Fruit fly (Drosophila melanogaster): ENCODE data around the gene TotC.

Gene TotC

dm6 chr3R:20846768-20847167 is 26.0 kb upstream of the TotC start, which contains the start of gene CG15696:
Gene CG15696, plus strand, starts transcription at chr3R:20847068.
- TF ChIP-seq Abd-B (GFP tag; optimal IDR thresholded peaks at IDR 0.05), result no peak
- no peak for TF ChIP-seq Deaf1 (tag; optimal IDR thresholded peaks at IDR 0.05)
- peak; percentile 70 for TF ChIP-seq Nf-YB (GFP tag; optimal IDR thresholded peaks at IDR 0.05)
- no peak for TF ChIP-seq CG5953 (GFP tag; IDR thresholded peaks at IDR 0.05)
- TF ChIP-seq CG31224 (GFP tag; IDR thresholded peaks at IDR 0.05), result no peak
- no peak for TF ChIP-seq row (GFP tag; IDR thresholded peaks at IDR 0.05)
- TF ChIP-seq zen (tag; optimal IDR thresholded peaks at IDR 0.05), result peak; percentile 3
- peak; percentile 40 for TF ChIP-seq Nf-YC (tag; optimal IDR thresholded peaks at IDR 0.05)
- TF ChIP-seq CG1832 (GFP tag; optimal IDR thresholded peaks at IDR 0.05), result peak; percentile 12
- no peak for TF ChIP-seq so (GFP tag; IDR thresholded peaks at IDR 0.05)
- peak; percentile 50 for TF ChIP-seq CG10321 (GFP tag; IDR thresholded peaks at IDR 0.05)
- no peak for TF ChIP-seq seq (GFP tag; IDR thresholded peaks at IDR 0.05)
- TF ChIP-seq CG7928 (GFP tag; optimal IDR thresholded peaks at IDR 0.05), result no peak
- TF ChIP-seq CG4328 (GFP tag; optimal IDR thresholded peaks at IDR 0.05), result no peak
- no peak for TF ChIP-seq danr (GFP tag; IDR thresholded peaks at IDR 0.05)

- TF ChIP-seq her (GFP tag; optimal IDR thresholded peaks at IDR 0.05) (peak; percentile 73), bcd (GFP tag; optimal IDR thresholded peaks at IDR 0.05) (peak; percentile 42), CG15514 (GFP tag; optimal IDR thresholded peaks at IDR 0.05) (peak; percentile 79), CG2202 (tag; optimal IDR thresholded peaks at IDR 0.05) (peak; percentile 8), Ada2b (GFP tag; IDR thresholded peaks at IDR 0.05) (no peak), fru (optimal IDR thresholded peaks at IDR 0.05) (no peak), Hey (tag; optimal IDR thresholded peaks at IDR 0.05) (peak; percentile 69), CG18619 (GFP tag; optimal IDR thresholded peaks at IDR 0.05) (peak; percentile 5), mirr (GFP tag; optimal IDR thresholded peaks at IDR 0.05) (peak; percentile 38), exex (tag; optimal IDR thresholded peaks at IDR 0.05) (peak; percentile 1), CG2129 (GFP tag; IDR thresholded peaks at IDR 0.05; ENCODE audit: partially characterized antibody) (peak; percentile 92), sima (GFP tag; optimal IDR thresholded peaks at IDR 0.05) (no peak), ssp (GFP tag; IDR thresholded peaks at IDR 0.05) (no peak), mam (GFP tag; optimal IDR thresholded peaks at IDR 0.05) (peak; percentile 40), Kr (GFP tag; optimal IDR thresholded peaks at IDR 0.05) (peak; percentile 86), CG13894 (tag; optimal IDR thresholded peaks at IDR 0.05) (peak; percentile 36), mld (GFP tag; IDR thresholded peaks at IDR 0.05; ENCODE audit: partially characterized antibody) (peak; percentile 81; the same call in 2 of the 3 replicates), jumu (GFP tag; optimal IDR thresholded peaks at IDR 0.05) (no peak), CG16815 (GFP tag; optimal IDR thresholded peaks at IDR 0.05) (no peak), onecut (GFP tag; IDR thresholded peaks at IDR 0.05) (peak; percentile 69), CG4730 (GFP tag; IDR thresholded peaks at IDR 0.05) (no peak), CG10147 (GFP tag; optimal IDR thresholded peaks at IDR 0.05) (peak; percentile 51), HmgD (GFP tag; optimal IDR thresholded peaks at IDR 0.05) (peak; percentile 85), CG4360 (GFP tag; IDR thresholded peaks at IDR 0.05) (no peak), CG11504 (tag; optimal IDR thresholded peaks at IDR 0.05) (peak; percentile 60), CG2116 (GFP tag; optimal IDR thresholded peaks at IDR 0.05) (peak; percentile 95), gce (GFP tag; IDR thresholded peaks at IDR 0.05) (no peak), CG2120 (GFP tag; optimal IDR thresholded peaks at IDR 0.05) (peak; percentile 39), CG12942 (GFP tag; optimal IDR thresholded peaks at IDR 0.05) (no peak), Drgx (GFP tag; IDR thresholded peaks at IDR 0.05) (no peak), CG15269 (tag; optimal IDR thresholded peaks at IDR 0.05) (peak; percentile 24), Usf (GFP tag; optimal IDR thresholded peaks at IDR 0.05) (no peak), repo (GFP tag; optimal IDR thresholded peaks at IDR 0.05) (peak; percentile 4), crol (GFP tag; IDR thresholded peaks at IDR 0.05) (no peak), CG6791 (GFP tag; IDR thresholded peaks at IDR 0.05; ENCODE audit: partially characterized antibody) (peak; percentile 97), CkIIα-i1 (GFP tag; IDR thresholded peaks at IDR 0.05) (no peak)
These were observed 22.3 kb upstream of the TotC start, which contains the start of gene RpS30 for dm6 chr3R:20850395-20851039. Gene RpS30, plus strand, starts transcription at chr3R:20850516.

All from whole organism, embryonic.